Fruit fly (Drosophila melanogaster) whole organism, prepupa: ENCODE data around the gene thoc7.

Experiments used
- Ets96B ChIP-seq: fragments of 200-800 bp; optimal IDR thresholded peaks from 2 replicates; lab custom pipeline; 2019; ENCODE audit warnings: missing biosample characterization, mild to moderate bottlenecking, missing genetic modification characterization, moderate library complexity
- acj6 ChIP-seq: fragments of 200-800 bp; sonication (Bioruptor generic); optimal IDR thresholded peaks from 3 replicates; lab custom pipeline; 2016; ENCODE audit warnings: missing biosample characterization, missing genetic modification characterization
- dac ChIP-seq: fragments of 200-800 bp; sonication (Bioruptor generic); optimal IDR thresholded peaks from 2 replicates; lab custom pipeline; 2017; ENCODE audit warnings: missing biosample characterization, mild to moderate bottlenecking, missing genetic modification characterization

DNA sequence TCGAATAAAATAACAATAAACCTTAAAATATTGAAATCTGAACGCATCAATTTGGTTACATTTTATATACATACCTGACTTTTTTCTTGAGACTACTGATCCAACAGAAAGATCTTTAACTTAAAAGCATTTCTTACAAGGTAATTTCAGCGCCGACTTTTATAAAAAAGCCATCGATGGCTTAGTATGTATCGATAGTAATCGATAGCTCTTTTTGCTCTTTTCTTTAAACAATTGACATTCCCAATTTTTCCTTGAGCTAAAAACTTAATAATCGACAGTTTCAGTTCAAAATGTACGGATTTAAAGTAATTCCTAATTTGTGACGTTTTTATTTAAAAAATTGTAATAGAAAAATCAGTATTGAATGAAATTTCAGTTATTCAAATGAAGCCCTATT, 38.0 kb downstream of the thoc7 start:
- TF ChIP-seq dac (GFP tag; lab: Kevin White, UChicago) (no peak), Ets96B (no peak), acj6 (GFP tag; lab: Kevin White, UChicago) (no peak)
